Worm (Caenorhabditis elegans): ENCODE data around the gene E02C12.10.
A peak's percentile ranks its signal among the peaks of the same experiment; 100 is the strongest.

The E02C12.10 gene

DNA sequence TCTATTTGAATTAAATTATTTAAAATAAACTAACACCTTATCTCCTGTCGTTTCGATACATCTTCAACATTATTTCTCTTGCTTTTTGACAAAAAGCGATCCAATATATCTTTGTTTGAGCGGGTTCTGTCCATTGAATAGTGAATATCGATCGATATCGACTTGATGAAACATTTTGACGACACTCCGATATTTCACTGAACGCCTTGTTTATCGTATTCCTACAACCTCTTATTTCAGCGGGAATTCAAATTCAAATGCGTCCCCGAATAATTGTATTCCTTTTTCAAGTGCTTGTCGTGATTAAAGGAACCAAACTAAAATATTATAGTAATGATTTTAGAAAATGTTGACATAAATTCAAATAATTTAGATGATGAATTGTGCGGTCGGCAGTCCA is 31.4 kb downstream of the E02C12.10 start, which contains the start of the genes K07B1.7 and try-5:
K07B1.7 (minus strand) TSS at position 159 of the 400 bp plus-strand sequence.
try-5 (plus strand) TSS at position 241 of the 400 bp plus-strand sequence.
- TF ChIP-seq him-1 (tag; optimal IDR thresholded peaks at IDR 0.05) (no peak), W03F9.2 (tag; optimal IDR thresholded peaks at IDR 0.05) (no peak), dao-5 (tag; optimal IDR thresholded peaks at IDR 0.05) (no peak)

DNA sequence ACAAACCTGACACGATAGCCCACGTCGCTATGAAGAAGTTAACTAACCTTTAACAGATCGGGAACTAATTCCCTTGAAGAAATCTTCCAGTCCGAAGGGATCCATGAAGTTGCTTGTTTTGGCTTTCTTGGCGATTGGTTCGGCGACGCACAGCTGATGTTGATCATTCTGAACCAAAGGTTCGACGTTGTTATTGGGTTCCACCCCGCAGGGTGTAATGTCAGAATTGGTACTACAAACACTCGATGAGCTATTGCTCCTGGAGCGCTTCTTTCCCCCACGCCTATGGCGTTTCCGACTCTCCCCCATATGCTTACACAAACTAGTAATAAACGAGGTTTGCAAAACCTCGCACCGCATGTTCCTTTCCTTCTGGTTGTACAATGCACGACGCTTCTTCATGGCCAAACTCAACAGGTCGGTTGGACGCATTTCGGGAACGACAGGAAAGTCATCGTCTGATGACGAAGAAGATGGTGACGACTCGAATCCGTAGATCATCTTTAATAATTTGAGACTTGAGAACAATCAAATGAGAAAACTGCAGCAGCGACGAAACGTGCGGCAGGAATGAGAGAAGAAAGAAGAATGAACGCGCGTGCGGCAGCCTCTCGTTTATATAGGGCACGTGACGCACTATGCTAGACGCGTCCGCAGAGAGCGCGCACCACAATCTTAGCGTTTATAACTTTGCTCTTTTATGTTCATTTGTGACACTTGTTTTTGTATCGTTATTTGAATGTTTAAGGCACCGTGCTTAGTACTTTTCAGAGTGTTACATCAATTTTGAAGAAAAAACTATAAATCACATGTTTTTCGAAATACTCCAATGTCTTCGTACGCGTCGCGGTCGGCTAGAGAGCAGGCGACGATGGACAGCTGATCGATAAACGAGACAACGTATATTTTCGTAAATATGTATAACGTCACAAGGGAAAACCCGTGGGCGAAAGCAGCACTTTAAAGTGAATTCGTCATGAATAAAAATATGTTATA is 34.3 kb downstream of the E02C12.10 start, which contains the start of gene tos-1:
tos-1 (minus strand) TSS at position 575 of the 996 bp plus-strand sequence.
- TF ChIP-seq him-1 (tag; optimal IDR thresholded peaks at IDR 0.05) (peak; percentile 96), W03F9.2 (tag; optimal IDR thresholded peaks at IDR 0.05) (peak; percentile 89), dao-5 (tag; optimal IDR thresholded peaks at IDR 0.05) (no peak)

DNA sequence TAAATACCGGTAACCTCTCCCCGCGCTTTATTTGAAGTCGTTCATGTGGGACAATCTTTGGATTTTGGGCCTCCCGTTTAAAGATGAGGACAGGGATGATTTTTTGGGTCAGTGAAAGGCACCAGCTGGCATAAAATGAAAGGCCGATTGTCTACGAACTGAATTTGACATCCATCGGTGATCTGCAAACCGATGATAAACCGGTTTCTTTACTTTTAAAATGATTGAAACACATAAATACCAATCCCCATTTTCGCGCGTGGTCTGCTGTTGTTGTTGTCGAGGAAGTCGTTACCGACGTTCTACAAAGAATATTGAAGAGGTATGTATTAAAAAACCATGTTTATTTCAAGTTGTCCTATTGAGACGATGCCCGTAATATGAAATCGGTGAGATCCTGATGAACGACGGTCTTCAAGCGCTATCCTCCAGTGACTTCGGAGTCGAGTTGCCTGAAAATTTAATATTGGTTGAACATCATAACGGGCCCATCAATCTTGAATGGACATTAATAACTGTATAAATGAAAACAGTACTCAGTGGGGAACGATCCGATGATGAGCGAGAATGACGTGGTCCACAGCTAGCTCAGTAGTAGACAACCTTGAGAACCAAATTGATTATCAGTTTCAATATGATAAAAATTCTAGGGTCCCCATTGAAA is 35.1 kb downstream of the E02C12.10 start:
- TF ChIP-seq him-1 (tag; optimal IDR thresholded peaks at IDR 0.05) (no peak), dao-5 (tag; optimal IDR thresholded peaks at IDR 0.05) (no peak), W03F9.2 (tag; optimal IDR thresholded peaks at IDR 0.05) (no peak)

DNA sequence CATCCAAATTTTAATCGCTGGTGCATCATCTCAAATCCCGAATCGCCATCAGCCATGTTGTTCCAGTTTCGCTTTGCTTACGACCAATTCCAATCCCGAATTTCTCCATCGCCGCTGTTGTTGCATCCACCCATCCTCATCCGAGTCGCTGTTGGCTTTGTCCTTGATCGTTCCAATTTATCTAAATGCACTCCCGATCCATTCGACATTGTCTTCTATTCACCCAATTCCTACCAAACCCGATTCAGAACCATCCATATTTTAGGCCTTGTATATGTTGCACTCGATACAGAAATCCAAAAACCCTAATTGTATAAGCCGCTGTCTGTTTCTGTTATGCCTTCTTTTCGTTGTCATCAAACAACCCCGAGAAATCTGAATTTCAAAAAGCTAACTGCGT is 37.9 kb downstream of the E02C12.10 start:
- TF ChIP-seq W03F9.2 (tag; optimal IDR thresholded peaks at IDR 0.05) (no peak), dao-5 (tag; optimal IDR thresholded peaks at IDR 0.05) (no peak), him-1 (tag; optimal IDR thresholded peaks at IDR 0.05) (no peak)

DNA sequence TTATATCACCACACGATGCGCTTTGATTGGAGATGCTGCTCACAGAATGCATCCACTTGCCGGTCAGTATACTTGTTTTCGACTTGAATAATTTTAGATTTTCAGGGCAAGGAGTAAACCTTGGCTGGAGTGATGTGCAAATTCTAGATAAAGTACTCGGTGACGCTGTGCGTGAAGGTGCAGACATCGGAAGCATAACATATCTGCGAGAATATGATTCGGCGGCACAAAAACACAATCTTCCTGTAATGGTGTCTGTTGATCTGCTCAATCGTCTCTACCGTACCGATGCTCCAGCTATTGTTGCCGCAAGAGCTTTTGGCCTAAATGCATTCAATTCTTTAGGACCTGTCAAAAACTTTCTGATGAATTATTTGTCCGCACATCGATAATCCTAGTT is 39.8 kb downstream of the E02C12.10 start:
- TF ChIP-seq him-1 (tag; optimal IDR thresholded peaks at IDR 0.05) (no peak), W03F9.2 (tag; optimal IDR thresholded peaks at IDR 0.05) (no peak), dao-5 (tag; optimal IDR thresholded peaks at IDR 0.05) (no peak)

DNA sequence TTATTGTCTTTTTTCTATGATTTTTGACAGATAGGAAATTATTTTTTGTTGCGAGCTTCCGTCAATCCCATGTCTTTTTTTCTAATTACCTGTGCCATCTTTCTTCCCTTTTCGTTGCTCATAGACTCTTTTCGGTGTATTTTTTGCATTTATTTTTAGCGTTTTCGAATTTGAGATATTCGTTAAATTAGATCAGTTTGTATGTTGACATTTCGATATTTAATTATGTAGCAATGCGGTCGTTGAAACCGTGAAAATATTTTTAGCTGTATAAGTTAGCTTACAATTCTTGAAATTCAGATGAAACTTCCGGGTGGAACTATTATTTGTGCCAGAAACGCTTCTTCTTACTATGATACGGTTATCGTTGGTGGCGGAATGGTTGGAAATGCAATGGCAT is 41.7 kb downstream of the E02C12.10 start, which contains the start of gene coq-6:
coq-6 (plus strand) TSS at position 301 of the 400 bp plus-strand sequence.
- TF ChIP-seq dao-5 (tag; optimal IDR thresholded peaks at IDR 0.05) (no peak), him-1 (tag; optimal IDR thresholded peaks at IDR 0.05) (no peak), W03F9.2 (tag; optimal IDR thresholded peaks at IDR 0.05) (no peak)

DNA sequence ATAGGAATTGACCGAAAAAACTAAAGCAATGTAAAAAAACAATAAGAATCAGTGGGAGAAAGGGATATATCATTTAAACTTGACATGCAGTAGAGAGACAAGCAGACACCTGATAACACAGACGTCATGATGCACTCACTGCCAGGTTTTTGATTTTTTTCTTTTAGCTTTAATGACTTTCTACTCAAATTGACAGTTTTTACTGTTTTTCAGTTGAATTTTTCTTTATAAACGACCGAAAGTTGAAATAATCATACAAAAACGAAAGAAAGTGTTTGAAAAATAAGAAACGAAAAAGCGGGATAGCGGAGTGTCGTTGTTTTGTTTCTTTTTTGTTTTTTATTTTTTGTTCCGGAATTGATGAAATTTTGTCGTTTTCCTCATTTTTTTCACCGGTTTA is 44.0 kb downstream of the E02C12.10 start, which contains the start of gene ucp-4:
ucp-4 (plus strand) TSS at position 83 of the 400 bp plus-strand sequence.
- TF ChIP-seq W03F9.2 (tag; optimal IDR thresholded peaks at IDR 0.05), result peak; percentile 29
- TF ChIP-seq dao-5 (tag; optimal IDR thresholded peaks at IDR 0.05), result no peak
- no peak for TF ChIP-seq him-1 (tag; optimal IDR thresholded peaks at IDR 0.05)

DNA sequence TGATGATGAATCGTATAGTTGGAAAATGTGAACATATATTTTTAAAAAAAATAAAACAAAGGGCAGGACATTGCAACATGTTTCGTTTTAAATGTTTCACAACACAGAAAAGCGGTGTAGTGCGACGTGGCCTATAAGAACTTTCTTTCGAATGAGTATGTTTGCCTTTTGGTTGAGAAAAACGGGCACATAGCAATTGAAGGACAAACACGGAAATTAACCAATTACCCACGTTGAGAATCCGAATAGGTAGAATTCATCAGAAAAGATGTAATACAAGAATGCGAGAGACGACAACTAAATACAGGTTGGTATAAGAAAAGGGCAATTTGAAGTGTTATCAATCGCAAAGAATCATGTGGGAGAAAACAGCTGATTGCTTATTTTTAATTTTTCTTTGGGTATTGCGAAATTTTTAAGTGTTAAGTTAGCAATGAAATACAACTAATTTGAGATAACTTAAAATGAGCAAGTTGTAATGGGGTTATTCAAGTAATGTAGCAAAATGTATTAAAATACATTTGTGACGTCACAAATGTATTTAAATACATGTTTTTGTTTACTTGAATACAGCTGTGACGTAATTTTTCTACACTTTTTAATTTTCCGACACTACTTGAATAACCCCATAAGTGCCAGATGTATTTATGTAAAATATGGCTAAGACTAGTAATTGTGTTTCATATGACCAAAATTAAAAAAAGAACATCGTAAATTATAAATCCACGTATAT is 44.7 kb downstream of the E02C12.10 start, which contains the start of gene acl-14:
acl-14 (minus strand) TSS at position 316 of the 733 bp plus-strand sequence.
- no peak for TF ChIP-seq him-1 (tag; optimal IDR thresholded peaks at IDR 0.05)
- TF ChIP-seq dao-5 (tag; optimal IDR thresholded peaks at IDR 0.05), result no peak
- no peak for TF ChIP-seq W03F9.2 (tag; optimal IDR thresholded peaks at IDR 0.05)

DNA sequence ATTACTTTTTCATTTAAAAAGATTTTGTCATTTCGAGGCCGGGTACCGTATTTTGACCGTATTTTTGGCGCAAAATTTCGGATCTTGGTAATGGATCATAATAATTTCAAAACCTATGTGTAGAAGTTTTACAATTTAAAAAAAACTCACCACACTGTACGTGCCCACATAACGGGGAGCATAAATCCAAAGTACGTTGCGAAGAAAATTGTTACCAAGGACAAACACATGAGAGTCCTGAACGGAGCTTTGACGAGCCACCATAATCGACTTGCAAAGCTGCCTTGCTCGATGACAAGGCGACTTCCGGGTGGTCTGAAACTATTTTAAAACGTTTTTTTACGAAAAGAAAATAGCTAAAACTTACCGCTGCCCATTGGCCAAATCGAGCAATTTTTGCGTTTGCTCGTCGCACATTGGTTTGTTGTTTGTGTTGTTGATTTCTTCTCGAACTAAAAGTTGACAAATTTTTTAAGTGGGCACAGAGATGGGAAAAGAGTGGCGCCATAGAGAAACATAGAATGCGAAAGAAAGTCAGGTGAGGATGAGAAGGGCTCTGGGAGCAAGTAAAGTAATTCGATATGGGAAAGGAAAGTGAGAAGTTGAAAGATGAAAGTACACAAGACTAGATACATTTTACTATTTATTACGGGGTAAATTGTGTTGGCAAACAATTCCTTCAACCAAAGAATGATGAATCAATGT is 45.4 kb downstream of the E02C12.10 start:
- no peak for TF ChIP-seq dao-5 (tag; optimal IDR thresholded peaks at IDR 0.05)
- TF ChIP-seq him-1 (tag; optimal IDR thresholded peaks at IDR 0.05), result no peak
- TF ChIP-seq W03F9.2 (tag; optimal IDR thresholded peaks at IDR 0.05), result no peak

DNA sequence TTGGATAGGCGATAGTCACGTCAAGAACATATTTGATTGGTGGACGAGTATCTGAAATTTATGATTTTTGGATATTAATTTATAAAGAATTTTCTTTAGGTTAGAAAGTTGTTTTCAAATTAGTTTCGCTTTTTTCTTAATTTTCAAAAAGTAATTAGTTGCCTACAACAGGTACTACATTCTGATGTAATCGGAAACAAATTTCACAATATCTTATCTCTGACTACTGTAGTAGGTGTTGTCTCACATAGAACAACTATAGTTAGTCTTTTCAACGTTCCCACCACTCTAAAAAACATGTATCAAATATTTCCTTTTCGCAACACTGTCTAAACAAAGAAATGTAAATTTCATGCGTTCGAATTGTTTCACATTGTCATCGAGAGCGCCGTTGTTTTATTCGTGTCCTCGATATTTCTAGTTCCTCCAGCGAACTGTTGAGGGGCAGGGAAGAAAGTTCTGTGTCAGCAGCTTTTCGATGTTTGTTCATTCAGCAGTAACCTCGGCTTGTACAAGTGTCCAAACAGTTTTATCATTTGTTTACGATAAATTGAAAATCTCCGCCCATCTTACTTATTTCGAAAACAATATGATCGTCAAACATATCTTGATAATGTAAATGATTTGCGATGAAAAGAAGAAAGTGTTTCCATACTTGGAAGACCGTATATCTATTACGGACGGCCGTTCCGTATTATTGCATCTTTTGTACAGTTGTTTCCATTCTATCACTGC is 48.8 kb downstream of the E02C12.10 start:
- no peak for TF ChIP-seq W03F9.2 (tag; optimal IDR thresholded peaks at IDR 0.05)
- no peak for TF ChIP-seq dao-5 (tag; optimal IDR thresholded peaks at IDR 0.05)

DNA sequence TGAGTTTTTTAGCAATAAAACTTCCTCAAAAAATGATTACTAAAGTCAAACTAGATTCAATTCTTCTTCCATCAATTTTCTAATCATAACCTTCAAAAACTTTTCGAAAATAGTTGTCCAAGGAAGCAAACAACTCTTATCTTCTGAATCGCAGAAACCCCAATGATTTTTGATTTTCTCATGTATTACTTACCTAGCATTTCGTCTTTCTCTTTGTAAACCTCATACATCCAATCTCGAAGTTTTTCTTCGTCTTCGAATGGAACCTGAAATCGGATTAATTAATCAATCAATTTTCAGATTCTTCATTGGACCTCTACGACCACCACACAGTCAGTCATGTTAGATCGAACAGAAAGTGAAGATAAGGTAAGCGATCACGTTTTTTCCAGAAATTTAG is 49.5 kb downstream of the E02C12.10 start, which contains the start of gene K07B1.4:
K07B1.4 (plus strand) TSS at position 301 of the 400 bp plus-strand sequence.
- TF ChIP-seq him-1 (tag; optimal IDR thresholded peaks at IDR 0.05) (no peak), dao-5 (tag; optimal IDR thresholded peaks at IDR 0.05) (no peak), W03F9.2 (tag; optimal IDR thresholded peaks at IDR 0.05) (no peak)

DNA sequence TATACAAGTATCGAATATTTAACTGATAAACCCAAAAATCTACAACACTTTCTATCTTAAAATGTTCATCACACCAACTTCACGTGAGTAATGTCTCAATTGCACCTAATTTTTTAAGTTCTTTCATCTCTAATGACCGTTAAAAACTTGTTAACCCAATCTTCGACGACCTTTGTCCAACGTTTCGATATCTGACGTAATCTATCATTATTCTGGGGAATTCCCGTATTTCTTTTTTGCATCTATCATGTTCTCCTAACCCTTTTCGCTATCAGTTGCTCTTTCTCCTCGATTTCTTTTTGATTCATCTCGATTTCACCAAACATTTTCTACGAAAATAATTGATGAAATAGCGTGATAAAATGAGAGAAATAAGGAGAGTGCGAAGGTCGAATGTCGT is 50.5 kb downstream of the E02C12.10 start:
- no peak for TF ChIP-seq dao-5 (tag; optimal IDR thresholded peaks at IDR 0.05)
- no peak for TF ChIP-seq W03F9.2 (tag; optimal IDR thresholded peaks at IDR 0.05)
- no peak for TF ChIP-seq him-1 (tag; optimal IDR thresholded peaks at IDR 0.05)

Data from whole organism, L4/young adult.